Worm (Caenorhabditis elegans): Measurements from ENCODE around the gene T24E12.6.

Gene T24E12.6

ce11 chrII:3793336-3793735 lies 31.8 kb upstream of the T24E12.6 start, which contains the start of gene fbxb-99:
TSS of gene fbxb-99 (minus strand) at chrII:3793436.
- TF ChIP-seq sea-1 (GFP tag; conservative IDR thresholded peaks at IDR 0.05) (no peak), hmbx-1 (tag; optimal IDR thresholded peaks at IDR 0.05) (no peak), aly-1 (tag; optimal IDR thresholded peaks at IDR 0.05) (no peak), ceh-13 (GFP tag; optimal IDR thresholded peaks at IDR 0.05) (no peak), hmg-4 (GFP tag; optimal IDR thresholded peaks at IDR 0.05) (no peak), F13C5.2 (tag; optimal IDR thresholded peaks at IDR 0.05) (no peak), ama-1 (optimal IDR thresholded peaks at IDR 0.05) (no peak), ets-7 (tag; optimal IDR thresholded peaks at IDR 0.05) (no peak), flt-1 (GFP tag; IDR thresholded peaks at IDR 0.05) (no peak), tra-4 (tag; optimal IDR thresholded peaks at IDR 0.05) (no peak)

- TF ChIP-seq scrt-1 (GFP tag; IDR thresholded peaks at IDR 0.05): no peak
- TF ChIP-seq ceh-13 (GFP tag; optimal IDR thresholded peaks at IDR 0.05): no peak
- TF ChIP-seq hnd-1 (tag; optimal IDR thresholded peaks at IDR 0.05): no peak
- no peak for TF ChIP-seq tbx-11 (GFP tag; IDR thresholded peaks at IDR 0.05)
Measured at ce11 chrII:3788356-3788962, 27.0 kb upstream of the T24E12.6 start.

ce11 chrII:3787151-3787550 lies 25.7 kb upstream of the T24E12.6 start, which contains the start of gene T24E12.13:
TSS of gene T24E12.13 (plus strand) at chrII:3787451.
- TF ChIP-seq B0310.2 (tag; optimal IDR thresholded peaks at IDR 0.05): no peak
- TF ChIP-seq ets-7 (tag; optimal IDR thresholded peaks at IDR 0.05): no peak

ce11 chrII:3786538-3786937 lies 25.0 kb upstream of the T24E12.6 start:
- TF ChIP-seq ceh-13 (GFP tag; optimal IDR thresholded peaks at IDR 0.05) (no peak), ama-1 (optimal IDR thresholded peaks at IDR 0.05) (no peak), B0310.2 (tag; optimal IDR thresholded peaks at IDR 0.05) (no peak), sea-1 (GFP tag; conservative IDR thresholded peaks at IDR 0.05) (no peak), aly-1 (tag; optimal IDR thresholded peaks at IDR 0.05) (no peak), pes-1 (GFP tag; IDR thresholded peaks at IDR 0.05) (no peak), tbx-11 (GFP tag; IDR thresholded peaks at IDR 0.05) (no peak), ceh-36 (tag; optimal IDR thresholded peaks at IDR 0.05) (no peak), scrt-1 (GFP tag; IDR thresholded peaks at IDR 0.05) (no peak), hmg-4 (GFP tag; optimal IDR thresholded peaks at IDR 0.05) (no peak), hnd-1 (tag; optimal IDR thresholded peaks at IDR 0.05) (no peak), ets-7 (tag; optimal IDR thresholded peaks at IDR 0.05) (no peak), tra-4 (tag; optimal IDR thresholded peaks at IDR 0.05) (no peak)

- TF ChIP-seq flt-1 (GFP tag; IDR thresholded peaks at IDR 0.05) (no peak), tbx-37 (GFP tag; conservative IDR thresholded peaks at IDR 0.05) (no peak), F13C5.2 (tag; optimal IDR thresholded peaks at IDR 0.05) (no peak), hmbx-1 (tag; optimal IDR thresholded peaks at IDR 0.05) (no peak), tbx-11 (GFP tag; IDR thresholded peaks at IDR 0.05) (no peak), ets-7 (tag; optimal IDR thresholded peaks at IDR 0.05) (no peak), hmg-4 (GFP tag; optimal IDR thresholded peaks at IDR 0.05) (no peak), tra-4 (tag; optimal IDR thresholded peaks at IDR 0.05) (no peak), ceh-36 (tag; optimal IDR thresholded peaks at IDR 0.05) (no peak), ama-1 (optimal IDR thresholded peaks at IDR 0.05) (no peak), B0310.2 (tag; optimal IDR thresholded peaks at IDR 0.05) (no peak), sea-1 (GFP tag; conservative IDR thresholded peaks at IDR 0.05) (no peak), aly-1 (tag; optimal IDR thresholded peaks at IDR 0.05) (no peak), pes-1 (GFP tag; IDR thresholded peaks at IDR 0.05) (no peak), ceh-13 (GFP tag; optimal IDR thresholded peaks at IDR 0.05) (no peak), hnd-1 (tag; optimal IDR thresholded peaks at IDR 0.05) (no peak), scrt-1 (GFP tag; IDR thresholded peaks at IDR 0.05) (no peak)
Measured at ce11 chrII:3785756-3786155, 24.3 kb upstream of the T24E12.6 start.

ce11 chrII:3785257-3785656 lies 23.8 kb upstream of the T24E12.6 start, which contains the start of gene T24E12.1:
TSS of gene T24E12.1 (plus strand) at chrII:3785557.
- TF ChIP-seq B0310.2 (tag; optimal IDR thresholded peaks at IDR 0.05) (no peak), pes-1 (GFP tag; IDR thresholded peaks at IDR 0.05) (no peak), ceh-13 (GFP tag; optimal IDR thresholded peaks at IDR 0.05) (no peak), tbx-37 (GFP tag; conservative IDR thresholded peaks at IDR 0.05) (no peak), sea-1 (GFP tag; conservative IDR thresholded peaks at IDR 0.05) (no peak), ets-7 (tag; optimal IDR thresholded peaks at IDR 0.05) (no peak), hnd-1 (tag; optimal IDR thresholded peaks at IDR 0.05) (no peak), tra-4 (tag; optimal IDR thresholded peaks at IDR 0.05) (no peak), scrt-1 (GFP tag; IDR thresholded peaks at IDR 0.05) (no peak), flt-1 (GFP tag; IDR thresholded peaks at IDR 0.05) (no peak), hmg-4 (GFP tag; optimal IDR thresholded peaks at IDR 0.05) (no peak), aly-1 (tag; optimal IDR thresholded peaks at IDR 0.05) (no peak), ama-1 (optimal IDR thresholded peaks at IDR 0.05) (no peak), ceh-36 (tag; optimal IDR thresholded peaks at IDR 0.05) (no peak), tbx-11 (GFP tag; IDR thresholded peaks at IDR 0.05) (no peak)

- TF ChIP-seq ceh-36 (tag; optimal IDR thresholded peaks at IDR 0.05) (no peak), ama-1 (optimal IDR thresholded peaks at IDR 0.05) (no peak), scrt-1 (GFP tag; IDR thresholded peaks at IDR 0.05) (no peak), ets-7 (tag; optimal IDR thresholded peaks at IDR 0.05) (no peak), aly-1 (tag; optimal IDR thresholded peaks at IDR 0.05) (no peak), sea-1 (GFP tag; conservative IDR thresholded peaks at IDR 0.05) (no peak), hmg-4 (GFP tag; optimal IDR thresholded peaks at IDR 0.05) (no peak)
Measured at ce11 chrII:3782309-3783000, 21.0 kb upstream of the T24E12.6 start, which contains the start of gene T24E12.2. TSS of gene T24E12.2 (plus strand) at chrII:3782950.
